Worm (Caenorhabditis elegans): ENCODE measurements around the gene str-16.

- TF ChIP-seq unc-39 (tag; optimal IDR thresholded peaks at IDR 0.05) = no peak
- TF ChIP-seq unc-62 (GFP tag; optimal IDR thresholded peaks at IDR 0.05) = no peak
- TF ChIP-seq mab-5 (tag; optimal IDR thresholded peaks at IDR 0.05) = no peak
- no peak for TF ChIP-seq elt-3 (tag; optimal IDR thresholded peaks at IDR 0.05)
- TF ChIP-seq lin-13 (tag; optimal IDR thresholded peaks at IDR 0.05) = no peak
- TF ChIP-seq ces-1 (GFP tag; optimal IDR thresholded peaks at IDR 0.05) = no peak
- TF ChIP-seq nhr-12 (tag; optimal IDR thresholded peaks at IDR 0.05) = no peak
- TF ChIP-seq blmp-1 (tag; optimal IDR thresholded peaks at IDR 0.05) = no peak
- no peak for TF ChIP-seq snpc-4 (tag; optimal IDR thresholded peaks at IDR 0.05)
Observed at ce11 chrV:3267950-3268349, 31.3 kb downstream of the str-16 start, which contains the start of gene T28A11.18.
